Worm (Caenorhabditis elegans): ENCODE results near the gene fmi-1.

The fmi-1 gene

DNA sequence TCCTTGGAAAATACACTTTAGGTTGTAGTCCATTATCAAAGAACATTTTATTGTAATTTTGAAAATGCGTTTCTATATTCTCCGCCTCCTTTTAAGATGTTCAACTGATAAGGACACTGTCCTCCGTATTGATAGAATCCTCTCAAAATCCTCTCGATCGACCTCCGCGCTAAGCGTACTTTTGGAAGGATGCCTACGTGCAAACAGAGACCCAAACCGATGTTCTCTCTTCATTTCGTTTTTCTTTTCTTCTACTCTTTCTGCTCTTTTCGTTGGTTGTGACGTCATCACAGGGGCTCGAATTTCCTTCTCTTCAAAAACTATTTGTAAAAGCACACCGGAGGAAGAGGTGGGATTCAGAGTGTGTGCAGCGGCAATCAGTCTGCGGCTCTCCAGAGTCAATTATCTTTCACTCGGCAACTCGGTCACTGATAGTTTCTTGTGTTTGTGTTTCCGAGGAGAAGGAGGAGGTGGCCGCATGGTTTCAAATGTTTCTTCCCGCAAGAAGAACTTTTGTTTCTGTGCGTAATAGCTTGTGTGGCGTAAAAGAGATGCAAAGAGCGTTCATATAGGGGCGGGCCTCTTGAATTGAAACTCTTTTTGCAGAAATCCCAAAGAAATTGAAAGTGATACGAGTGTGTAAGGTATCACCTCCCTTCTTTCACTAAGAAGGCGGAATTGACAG, 63.7 kb downstream of the fmi-1 start, which contains the start of gene C34B4.2 (continued):
- TF ChIP-seq Y48G9A.11 (GFP tag; IDR thresholded peaks at IDR 0.05): no peak
- peak; percentile 3 for TF ChIP-seq rbr-2 (tag; optimal IDR thresholded peaks at IDR 0.05)
- no peak for TF ChIP-seq set-16 (GFP tag; IDR thresholded peaks at IDR 0.05)
- no peak for TF ChIP-seq nhr-237 (tag; optimal IDR thresholded peaks at IDR 0.05)
- TF ChIP-seq hif-1 (tag; optimal IDR thresholded peaks at IDR 0.05): peak; percentile 84 to 99
- TF ChIP-seq ceh-82 (tag; optimal IDR thresholded peaks at IDR 0.05): no peak
- no peak for TF ChIP-seq zag-1 (tag; optimal IDR thresholded peaks at IDR 0.05)
- TF ChIP-seq zfp-3 (GFP tag; conservative IDR thresholded peaks at IDR 0.05): no peak
- no peak for TF ChIP-seq daf-8 (GFP tag; IDR thresholded peaks at IDR 0.05)
- TF ChIP-seq zfp-2 (tag; optimal IDR thresholded peaks at IDR 0.05): no peak
- peak; percentile 48 for TF ChIP-seq mes-2 (tag; optimal IDR thresholded peaks at IDR 0.05; ENCODE audit: poor library complexity, severe bottlenecking)
- no peak for TF ChIP-seq ceh-28 (tag; optimal IDR thresholded peaks at IDR 0.05)
- TF ChIP-seq mep-1 (tag; optimal IDR thresholded peaks at IDR 0.05): peak; percentile 75
- TF ChIP-seq saeg-2 (GFP tag; IDR thresholded peaks at IDR 0.05): no peak
- no peak for TF ChIP-seq R02D3.7 (tag; optimal IDR thresholded peaks at IDR 0.05)
- no peak for TF ChIP-seq dmd-8 (GFP tag; IDR thresholded peaks at IDR 0.05)
- TF ChIP-seq snpc-1.2 (GFP tag; IDR thresholded peaks at IDR 0.05): no peak
- TF ChIP-seq php-3 (GFP tag; IDR thresholded peaks at IDR 0.05): no peak
- peak; percentile 68; the same call in 1 of the 2 replicates for TF ChIP-seq lin-1 (GFP tag; IDR thresholded peaks at IDR 0.05)
- TF ChIP-seq nhr-41 (GFP tag; IDR thresholded peaks at IDR 0.05): no peak
- no peak for TF ChIP-seq F44E2.7 (GFP tag; IDR thresholded peaks at IDR 0.05)
- TF ChIP-seq ces-1 (GFP tag; optimal IDR thresholded peaks at IDR 0.05): no peak
- no peak for TF ChIP-seq sdz-12 (GFP tag; optimal IDR thresholded peaks at IDR 0.05)
- no peak for TF ChIP-seq attf-4 (tag; optimal IDR thresholded peaks at IDR 0.05)
- TF ChIP-seq Y105C5A.15 (GFP tag; IDR thresholded peaks at IDR 0.05): no peak
- no peak for TF ChIP-seq arid-1 (GFP tag; conservative IDR thresholded peaks at IDR 0.05)
- TF ChIP-seq dpl-1 (GFP tag; optimal IDR thresholded peaks at IDR 0.05): no peak
- TF ChIP-seq ZK546.5 (tag; optimal IDR thresholded peaks at IDR 0.05): no peak
- no peak for TF ChIP-seq lir-3 (tag; optimal IDR thresholded peaks at IDR 0.05)
- no peak for TF ChIP-seq F37D6.2 (tag; optimal IDR thresholded peaks at IDR 0.05)
- TF ChIP-seq T20F7.1 (GFP tag; optimal IDR thresholded peaks at IDR 0.05): peak; percentile 25
- TF ChIP-seq madf-9 (GFP tag; conservative IDR thresholded peaks at IDR 0.05): no peak
- no peak for TF ChIP-seq F26F4.8 (GFP tag; conservative IDR thresholded peaks at IDR 0.05)
- TF ChIP-seq egl-43 (GFP tag; IDR thresholded peaks at IDR 0.05): no peak
- TF ChIP-seq egl-27 (tag; optimal IDR thresholded peaks at IDR 0.05): no peak
- TF ChIP-seq zip-2 (tag; optimal IDR thresholded peaks at IDR 0.05): no peak
- 0 out of 2 replicates have a peak, but pooled peaks have one; percentile 46 for TF ChIP-seq ctbp-1 (GFP tag; IDR thresholded peaks at IDR 0.05)
- no peak for TF ChIP-seq vab-7 (GFP tag; IDR thresholded peaks at IDR 0.05)
- peak; percentile 51 for TF ChIP-seq nhr-11 (tag; optimal IDR thresholded peaks at IDR 0.05)
- TF ChIP-seq ama-1 (optimal IDR thresholded peaks at IDR 0.05): no peak
- TF ChIP-seq ceh-32 (tag; optimal IDR thresholded peaks at IDR 0.05; ENCODE audit: poor library complexity): no peak
- TF ChIP-seq pqm-1 (tag; optimal IDR thresholded peaks at IDR 0.05): no peak
- no peak for TF ChIP-seq spr-1 (tag; optimal IDR thresholded peaks at IDR 0.05)
- TF ChIP-seq nhr-76 (tag; optimal IDR thresholded peaks at IDR 0.05): no peak
- no peak for TF ChIP-seq lin-39 (tag; optimal IDR thresholded peaks at IDR 0.05)
- TF ChIP-seq lin-38 (GFP tag; IDR thresholded peaks at IDR 0.05): peak; percentile 25; the same call in 1 of the 2 replicates
- TF ChIP-seq unc-62 (GFP tag; optimal IDR thresholded peaks at IDR 0.05 in 1 of 2): peak in 1 of 2 experiments; percentile 93
- TF ChIP-seq unc-62 (tag; optimal IDR thresholded peaks at IDR 0.05): no peak
- TF ChIP-seq Y75B8A.6 (GFP tag; IDR thresholded peaks at IDR 0.05): no peak
- no peak for TF ChIP-seq nhr-111 (GFP tag; optimal IDR thresholded peaks at IDR 0.05)
- no peak for TF ChIP-seq jun-1 (tag; optimal IDR thresholded peaks at IDR 0.05)
